Fruit fly (Drosophila melanogaster) whole organism, embryonic: ENCODE results near the gene Tengl3.

Experiments used
- BtbVII ChIP-seq: fragments of 200-800 bp; sonication (Bioruptor generic); optimal IDR thresholded peaks from 3 replicates; lab custom pipeline; 2017; ENCODE audit warnings: missing biosample characterization, mild to moderate bottlenecking, missing genetic modification characterization
- CG10147 ChIP-seq: fragments of 200-800 bp; sonication (Bioruptor generic); optimal IDR thresholded peaks from 2 replicates; lab custom pipeline; 2019; ENCODE audit warnings: missing biosample characterization, mild to moderate bottlenecking, missing genetic modification characterization, moderate library complexity
- CG10565 ChIP-seq: fragments of 200-800 bp; sonication (Bioruptor generic); optimal IDR thresholded peaks from 3 replicates; lab custom pipeline; 2016; ENCODE audit warnings: missing biosample characterization, mild to moderate bottlenecking, missing genetic modification characterization
- CG10979 ChIP-seq: fragments of 200-800 bp; sonication (Bioruptor generic); optimal IDR thresholded peaks from 2 replicates; lab custom pipeline; 2018; ENCODE audit warnings: missing biosample characterization, mild to moderate bottlenecking, missing genetic modification characterization, moderate library complexity
- CG11456 ChIP-seq: fragments of 200-800 bp; sonication (Bioruptor generic); IDR thresholded peaks from 3 replicates; pipeline ENCODE4 v1.3.6; 2022; ENCODE audit warnings: missing biosample characterization, missing genetic modification characterization
- CG12744 ChIP-seq: fragments of 200-800 bp; sonication (Bioruptor generic); optimal IDR thresholded peaks from 2 replicates; lab custom pipeline; 2016; ENCODE audit warnings: missing biosample characterization, missing genetic modification characterization
- CG12769 ChIP-seq: fragments of 200-800 bp; sonication (Bioruptor generic); optimal IDR thresholded peaks from 2 replicates; lab custom pipeline; 2019; ENCODE audit warnings: missing biosample characterization, mild to moderate bottlenecking, missing genetic modification characterization, moderate library complexity
- CG13775 ChIP-seq: fragments of 200-800 bp; sonication (Bioruptor generic); optimal IDR thresholded peaks from 3 replicates; lab custom pipeline; 2017; ENCODE audit warnings: missing biosample characterization, mild to moderate bottlenecking, missing genetic modification characterization
- CG14050 ChIP-seq: fragments of 200-800 bp; sonication (Bioruptor generic); IDR thresholded peaks from 3 replicates; pipeline ENCODE4 v1.3.6; 2022; ENCODE audit warnings: missing biosample characterization, missing genetic modification characterization
- CG14710 ChIP-seq: fragments of 200-800 bp; sonication (Bioruptor generic); optimal IDR thresholded peaks from 3 replicates; lab custom pipeline; 2019; ENCODE audit warnings: missing biosample characterization, mild to moderate bottlenecking, missing genetic modification characterization, moderate library complexity
- CG1602 ChIP-seq: fragments of 200-800 bp; sonication (Bioruptor generic); optimal IDR thresholded peaks from 3 replicates; lab custom pipeline; 2016; ENCODE audit warnings: missing biosample characterization, missing genetic modification characterization
- CG17802 ChIP-seq: fragments of 200-800 bp; sonication (Bioruptor generic); optimal IDR thresholded peaks from 2 replicates; lab custom pipeline; 2018; ENCODE audit warnings: missing biosample characterization, mild to moderate bottlenecking, missing genetic modification characterization, moderate library complexity
- CG1832 ChIP-seq: fragments of 200-800 bp; sonication (Bioruptor generic); optimal IDR thresholded peaks from 2 replicates; lab custom pipeline; 2017; ENCODE audit warnings: missing biosample characterization, mild to moderate bottlenecking, missing genetic modification characterization, inconsistent platforms
- CG18619 ChIP-seq: fragments of 200-800 bp; sonication (Bioruptor generic); optimal IDR thresholded peaks from 3 replicates; lab custom pipeline; 2017; ENCODE audit warnings: missing biosample characterization, mild to moderate bottlenecking, missing genetic modification characterization
- CG2129 ChIP-seq: fragments of 200-800 bp; sonication (Bioruptor generic); IDR thresholded peaks from 2 replicates; pipeline ENCODE4 v1.3.6; 2022; ENCODE audit warnings: missing biosample characterization, missing genetic modification characterization; ENCODE audit not compliant: partially characterized antibody
- CG31388 ChIP-seq: fragments of 200-800 bp; sonication (Bioruptor generic); optimal IDR thresholded peaks from 2 replicates; lab custom pipeline; 2016; ENCODE audit warnings: missing biosample characterization, missing genetic modification characterization
- CG31441 ChIP-seq: fragments of 200-800 bp; sonication (Bioruptor generic); IDR thresholded peaks from 2 replicates; pipeline ENCODE4 v1.3.6; 2022; ENCODE audit warnings: missing biosample characterization, missing genetic modification characterization
- CG32532 ChIP-seq: fragments of 200-800 bp; sonication (Bioruptor generic); IDR thresholded peaks from 2 replicates; pipeline ENCODE4 v1.3.6; 2022; ENCODE audit warnings: missing biosample characterization, missing genetic modification characterization
- CG42726 ChIP-seq: fragments of 200-800 bp; sonication (Bioruptor generic); IDR thresholded peaks from 2 replicates; pipeline ENCODE4 v1.3.6; 2022; ENCODE audit warnings: missing biosample characterization, missing genetic modification characterization; ENCODE audit not compliant: partially characterized antibody
- CG5245 ChIP-seq: fragments of 200-800 bp; sonication (Bioruptor generic); optimal IDR thresholded peaks from 3 replicates; lab custom pipeline; 2016; ENCODE audit warnings: missing biosample characterization, missing genetic modification characterization
- CG6654 ChIP-seq: fragments of 200-800 bp; sonication (Bioruptor generic); optimal IDR thresholded peaks from 2 replicates; lab custom pipeline; 2017; ENCODE audit warnings: missing biosample characterization, mild to moderate bottlenecking, missing genetic modification characterization
- CG6765 ChIP-seq: fragments of 200-800 bp; sonication (Bioruptor generic); optimal IDR thresholded peaks from 3 replicates; lab custom pipeline; 2017; ENCODE audit warnings: missing biosample characterization, mild to moderate bottlenecking, missing genetic modification characterization
- CG7556 ChIP-seq: fragments of 200-800 bp; sonication (Bioruptor generic); optimal IDR thresholded peaks from 2 replicates; lab custom pipeline; 2017; ENCODE audit warnings: missing biosample characterization, mild to moderate bottlenecking, missing genetic modification characterization
- CTCF ChIP-seq: fragments of 200-800 bp; sonication (Bioruptor generic); optimal IDR thresholded peaks from 2 replicates; lab custom pipeline; 2017; ENCODE audit warnings: missing biosample characterization, mild to moderate bottlenecking, missing genetic modification characterization, moderate library complexity
- Camta ChIP-seq: fragments of 200-800 bp; sonication (Bioruptor generic); optimal IDR thresholded peaks from 2 replicates; lab custom pipeline; 2016; ENCODE audit warnings: missing biosample characterization, missing genetic modification characterization
- CkIIα-i1 ChIP-seq: fragments of 200-800 bp; sonication (Bioruptor generic); IDR thresholded peaks from 2 replicates; pipeline ENCODE4 v1.3.6; 2022; ENCODE audit warnings: missing biosample characterization, missing genetic modification characterization
- E2f1 ChIP-seq: fragments of 200-800 bp; sonication (Bioruptor generic); IDR thresholded peaks from 2 replicates; pipeline ENCODE4 v1.3.6; 2022; ENCODE audit warnings: missing biosample characterization, missing genetic modification characterization
- HLH3B ChIP-seq: fragments of 200-800 bp; sonication (Bioruptor generic); IDR thresholded peaks from 2 replicates; pipeline ENCODE4 v1.3.6; 2022; ENCODE audit warnings: missing biosample characterization, missing genetic modification characterization
- HmgD ChIP-seq: fragments of 200-800 bp; sonication (Bioruptor generic); optimal IDR thresholded peaks from 3 replicates; lab custom pipeline; 2016; ENCODE audit warnings: missing biosample characterization, missing genetic modification characterization
- Neu2 ChIP-seq: fragments of 200-800 bp; sonication (Bioruptor generic); optimal IDR thresholded peaks from 3 replicates; lab custom pipeline; 2016; ENCODE audit warnings: missing biosample characterization, missing genetic modification characterization, borderline replicate concordance
- Oaz ChIP-seq: fragments of 200-800 bp; sonication (Bioruptor generic); IDR thresholded peaks from 2 replicates; pipeline ENCODE4 v1.3.6; 2022; ENCODE audit warnings: missing biosample characterization, missing genetic modification characterization
- Rfx ChIP-seq: fragments of 200-800 bp; sonication (Bioruptor generic); IDR thresholded peaks from 2 replicates; pipeline ENCODE4 v1.3.6; 2022; ENCODE audit warnings: missing biosample characterization, missing genetic modification characterization
- Ssrp ChIP-seq: fragments of 200-800 bp; sonication (Bioruptor generic); optimal IDR thresholded peaks from 2 replicates; lab custom pipeline; 2018; ENCODE audit warnings: missing biosample characterization, mild to moderate bottlenecking, missing genetic modification characterization, moderate library complexity
- Stat92E ChIP-seq, 3 experiments: fragments of >200 bp in 2 of 3; fragments of 200-800 bp in 1 of 3; sonication (Bioruptor generic) in 1 of 3; optimal IDR thresholded peaks; 2 replicates each; lab custom pipeline; 2017 to 2019; ENCODE audit warnings: missing biosample characterization in 3 of 3, missing genetic modification characterization in 3 of 3, mild to moderate bottlenecking in 1 of 3, moderate library complexity in 1 of 3
- ac ChIP-seq: fragments of 200-800 bp; sonication (Bioruptor generic); optimal IDR thresholded peaks from 3 replicates; lab custom pipeline; 2017; ENCODE audit warnings: missing biosample characterization, mild to moderate bottlenecking, missing genetic modification characterization
- al ChIP-seq: fragments of 200-800 bp; sonication (Bioruptor generic); IDR thresholded peaks from 2 replicates; pipeline ENCODE4 v1.3.6; 2022; ENCODE audit warnings: missing biosample characterization, missing genetic modification characterization
- br ChIP-seq: fragments of >200 bp; optimal IDR thresholded peaks from 2 replicates; lab custom pipeline; 2017
- chn ChIP-seq: fragments of 200-800 bp; sonication (Bioruptor generic); optimal IDR thresholded peaks from 2 replicates; lab custom pipeline; 2016; ENCODE audit warnings: missing biosample characterization, missing genetic modification characterization
- cwo ChIP-seq: fragments of 200-800 bp; sonication (Bioruptor generic); optimal IDR thresholded peaks from 3 replicates; lab custom pipeline; 2017; ENCODE audit warnings: missing biosample characterization, missing genetic modification characterization, mild to moderate bottlenecking, moderate library complexity, missing genetic modification reagents
- fd64A ChIP-seq: fragments of 200-800 bp; sonication (Bioruptor generic); optimal IDR thresholded peaks from 3 replicates; lab custom pipeline; 2018; ENCODE audit warnings: missing biosample characterization, mild to moderate bottlenecking, missing genetic modification characterization
- fu2 ChIP-seq: fragments of 200-800 bp; sonication (Bioruptor generic); optimal IDR thresholded peaks from 2 replicates; lab custom pipeline; 2016; ENCODE audit warnings: missing biosample characterization, missing genetic modification characterization
- gsb ChIP-seq: fragments of 200-800 bp; sonication (Bioruptor generic); IDR thresholded peaks from 2 replicates; pipeline ENCODE4 v1.3.6; 2022; ENCODE audit warnings: missing biosample characterization, missing genetic modification characterization
- hbn ChIP-seq: fragments of 200-800 bp; sonication (Bioruptor generic); IDR thresholded peaks from 2 replicates; pipeline ENCODE4 v1.3.6; 2022; ENCODE audit warnings: missing biosample characterization, missing genetic modification characterization; ENCODE audit not compliant: partially characterized antibody
- jing ChIP-seq: fragments of 200-800 bp; sonication (Bioruptor generic); optimal IDR thresholded peaks from 2 replicates; lab custom pipeline; 2018; ENCODE audit warnings: missing biosample characterization, mild to moderate bottlenecking, missing genetic modification characterization
- kah ChIP-seq: fragments of 200-800 bp; sonication (Bioruptor generic); optimal IDR thresholded peaks from 2 replicates; lab custom pipeline; 2018; ENCODE audit warnings: missing biosample characterization, mild to moderate bottlenecking, missing genetic modification characterization
- klu ChIP-seq: fragments of 200-800 bp; sonication (Bioruptor generic); IDR thresholded peaks from 2 replicates; pipeline ENCODE4 v1.3.6; 2022; ENCODE audit warnings: missing biosample characterization, missing genetic modification characterization
- maf-S ChIP-seq: fragments of 200-800 bp; sonication (Bioruptor generic); optimal IDR thresholded peaks from 2 replicates; lab custom pipeline; 2016; ENCODE audit warnings: missing biosample characterization, missing genetic modification characterization
- nau ChIP-seq: fragments of 200-800 bp; sonication (Bioruptor generic); optimal IDR thresholded peaks from 3 replicates; lab custom pipeline; 2017; ENCODE audit warnings: missing biosample characterization, mild to moderate bottlenecking, missing genetic modification characterization, missing genetic modification reagents
- schlank ChIP-seq: fragments of 200-800 bp; sonication (Bioruptor generic); optimal IDR thresholded peaks from 2 replicates; lab custom pipeline; 2018; ENCODE audit warnings: missing biosample characterization, mild to moderate bottlenecking, missing genetic modification characterization
- shn ChIP-seq: fragments of 200-800 bp; sonication (Bioruptor generic); optimal IDR thresholded peaks from 3 replicates; lab custom pipeline; 2016; ENCODE audit warnings: missing biosample characterization, missing genetic modification characterization
- sna ChIP-seq: fragments of 200-800 bp; sonication (Bioruptor generic); IDR thresholded peaks from 2 replicates; pipeline ENCODE4 v1.3.6; 2022; ENCODE audit warnings: missing biosample characterization, missing genetic modification characterization; ENCODE audit not compliant: partially characterized antibody
- vnd ChIP-seq: fragments of 200-800 bp; sonication (Bioruptor generic); IDR thresholded peaks from 3 replicates; pipeline ENCODE4 v1.3.6; 2022; ENCODE audit warnings: missing biosample characterization, missing genetic modification characterization; ENCODE audit not compliant: partially characterized antibody

Tengl3 gene

DNA sequence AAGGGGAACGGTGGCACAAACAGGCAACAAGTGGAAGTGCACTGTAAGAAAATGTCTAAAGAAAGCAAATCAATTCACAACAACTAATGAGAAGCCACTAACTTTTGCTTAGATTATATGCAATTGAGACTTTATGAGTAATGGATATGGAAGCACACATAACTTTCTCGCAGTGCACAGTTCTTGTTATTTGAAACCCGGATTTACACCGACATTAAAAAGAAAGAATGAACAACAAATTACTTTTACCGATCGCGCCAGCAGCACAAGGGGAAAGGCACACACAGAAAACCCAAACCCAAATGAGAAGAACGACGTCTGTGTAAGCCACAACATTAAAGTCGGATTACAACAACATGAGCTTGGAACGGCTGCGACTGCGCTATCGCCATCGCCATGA, 49.0 kb downstream of the Tengl3 start (continued):
- peak; percentile 79 for TF ChIP-seq chn (GFP tag; lab: Kevin White, UChicago)
- no peak for TF ChIP-seq CG10147 (GFP tag; lab: Kevin White, UChicago)
- TF ChIP-seq Rfx (GFP tag; lab: Robert Waterston, UW) = no peak
- no peak for TF ChIP-seq klu
- TF ChIP-seq Ssrp (tag; lab: Kevin White, UChicago) = peak; percentile 77
- no peak for TF ChIP-seq BtbVII (GFP tag; lab: Kevin White, UChicago)
- peak; percentile 51 for TF ChIP-seq ac
- TF ChIP-seq CG1832 (GFP tag; lab: Kevin White, UChicago) = no peak
- TF ChIP-seq gsb (GFP tag; lab: Robert Waterston, UW) = no peak
- TF ChIP-seq hbn = no peak
- no peak for TF ChIP-seq fu2 (GFP tag; lab: Kevin White, UChicago)
- TF ChIP-seq CG7556 = peak; percentile 61
- no peak for TF ChIP-seq CG32532 (GFP tag; lab: Robert Waterston, UW)
- TF ChIP-seq CG6654 (GFP tag; lab: Kevin White, UChicago) = peak; percentile 28
- peak; percentile 75 for TF ChIP-seq CG13775 (GFP tag; lab: Kevin White, UChicago)
- peak; percentile 69 for TF ChIP-seq CG1602 (GFP tag; lab: Kevin White, UChicago)
- TF ChIP-seq CG10565 (GFP tag; lab: Kevin White, UChicago) = no peak
- peak; percentile 21; the same call in 1 of the 3 replicates for TF ChIP-seq CG14050 (GFP tag; lab: Robert Waterston, UW)
- TF ChIP-seq Camta (GFP tag; lab: Kevin White, UChicago) = peak; percentile 57
- no peak for TF ChIP-seq CTCF (GFP tag; lab: Kevin White, UChicago)
- no peak for TF ChIP-seq al (GFP tag; lab: Robert Waterston, UW)
- no peak for TF ChIP-seq sna (GFP tag; lab: Robert Waterston, UW)
- TF ChIP-seq kah (GFP tag; lab: Kevin White, UChicago) = peak; percentile 32
- TF ChIP-seq shn (GFP tag; lab: Kevin White, UChicago) = peak; percentile 52
- peak in 1 of 3 experiments; percentile 93 for TF ChIP-seq Stat92E (GFP tag; optimal IDR thresholded peaks at IDR 0.05; lab: Kevin White, UChicago)
- no peak for TF ChIP-seq Neu2 (GFP tag; lab: Kevin White, UChicago)
- TF ChIP-seq fd64A (GFP tag; lab: Kevin White, UChicago) = peak; percentile 64
- no peak for TF ChIP-seq maf-S (GFP tag; lab: Kevin White, UChicago)
- TF ChIP-seq CG11456 (GFP tag; lab: Robert Waterston, UW) = no peak
- no peak for TF ChIP-seq CG6765 (GFP tag; lab: Kevin White, UChicago)
- TF ChIP-seq CkIIα-i1 (GFP tag; lab: Robert Waterston, UW) = no peak
- no peak for TF ChIP-seq HmgD (GFP tag; lab: Kevin White, UChicago)
- TF ChIP-seq nau (GFP tag; lab: Kevin White, UChicago) = no peak
- peak; percentile 47 for TF ChIP-seq CG18619 (GFP tag; lab: Kevin White, UChicago)
- TF ChIP-seq Oaz = no peak
- TF ChIP-seq br (lab: Kevin White, UChicago) = no peak
- TF ChIP-seq CG14710 (tag; lab: Kevin White, UChicago) = peak; percentile 85
- TF ChIP-seq CG12769 (tag; lab: Kevin White, UChicago) = no peak
- TF ChIP-seq CG5245 = peak; percentile 65
- TF ChIP-seq HLH3B (GFP tag; lab: Robert Waterston, UW) = peak; percentile 51; the same call in 1 of the 2 replicates
- TF ChIP-seq vnd (GFP tag; lab: Robert Waterston, UW) = no peak
- TF ChIP-seq CG31441 = peak; percentile 67
- TF ChIP-seq CG2129 (GFP tag; lab: Robert Waterston, UW) = no peak
- peak; percentile 40 for TF ChIP-seq jing (GFP tag; lab: Kevin White, UChicago)
- peak; percentile 46; the same call in 1 of the 2 replicates for TF ChIP-seq E2f1
- peak; percentile 91 for TF ChIP-seq CG10979 (tag; lab: Kevin White, UChicago)
- no peak for TF ChIP-seq cwo
- TF ChIP-seq schlank = no peak
- TF ChIP-seq CG42726 = no peak
- TF ChIP-seq CG17802 (tag; lab: Kevin White, UChicago) = peak; percentile 58
- no peak for TF ChIP-seq CG31388 (GFP tag; lab: Kevin White, UChicago)
- TF ChIP-seq CG12744 (GFP tag; lab: Kevin White, UChicago) = no peak
